Worm (Caenorhabditis elegans): ENCODE measurements around the gene qdpr-1.

The qdpr-1 gene

DNA sequence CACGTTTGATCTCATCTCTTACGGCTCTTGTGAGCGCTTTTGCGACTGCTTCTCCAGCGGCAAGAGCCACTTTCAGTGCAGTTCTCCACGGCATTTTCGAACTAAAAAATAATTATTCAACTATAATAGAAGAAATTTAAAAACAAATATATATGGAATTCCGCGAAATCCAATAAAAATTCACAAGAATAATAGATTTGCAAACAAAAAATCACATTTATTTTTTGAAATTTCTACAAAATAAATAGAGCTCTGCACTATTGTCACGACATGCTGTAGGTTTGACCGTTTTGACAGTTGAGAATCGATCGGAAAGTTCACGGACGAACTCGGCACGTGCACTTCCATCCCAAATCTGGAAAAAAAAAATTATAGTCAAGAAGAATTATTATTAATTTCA, 41.9 kb downstream of the qdpr-1 start, which contains the start of gene F45G2.8:
Gene F45G2.8, minus strand, starts transcription at position 101 of the 400 bp plus-strand sequence.
- TF ChIP-seq drap-1 (GFP tag; optimal IDR thresholded peaks at IDR 0.05) (no peak), mls-2 (tag; optimal IDR thresholded peaks at IDR 0.05) (no peak), zip-8 (tag; optimal IDR thresholded peaks at IDR 0.05) (no peak), nhr-2 (tag; optimal IDR thresholded peaks at IDR 0.05) (no peak), sem-2 (GFP tag; optimal IDR thresholded peaks at IDR 0.05) (no peak), mab-5 (tag; optimal IDR thresholded peaks at IDR 0.05) (no peak), sptf-1 (tag; optimal IDR thresholded peaks at IDR 0.05) (no peak), blmp-1 (tag; optimal IDR thresholded peaks at IDR 0.05) (no peak), cnd-1 (tag; optimal IDR thresholded peaks at IDR 0.05) (no peak), ceh-83 (GFP tag; optimal IDR thresholded peaks at IDR 0.05) (no peak), mep-1 (tag; optimal IDR thresholded peaks at IDR 0.05) (no peak)

DNA sequence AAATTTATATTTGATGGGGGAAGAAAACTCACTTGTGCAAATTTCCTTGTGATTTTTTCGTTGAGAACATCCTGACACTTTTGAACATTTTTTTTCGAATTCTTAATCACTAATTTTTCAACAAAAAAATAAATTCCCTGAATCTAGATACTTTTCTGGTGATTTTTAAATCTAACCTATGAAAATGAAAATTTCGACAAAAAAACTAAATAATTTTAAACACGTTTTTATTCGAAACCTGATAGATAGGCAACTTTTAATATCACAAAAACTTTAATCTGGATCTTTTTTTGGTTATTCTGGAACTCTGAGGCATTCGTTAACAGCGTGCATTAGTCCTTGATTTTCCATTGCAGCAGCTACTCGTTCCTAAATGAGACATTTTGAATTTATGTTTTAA, 43.1 kb downstream of the qdpr-1 start, which contains the start of gene F45G2.9:
Gene F45G2.9, minus strand, starts transcription at position 101 of the 400 bp plus-strand sequence.
- no peak for TF ChIP-seq unc-120 (tag; optimal IDR thresholded peaks at IDR 0.05; ENCODE audit: poor library complexity, severe bottlenecking)
- TF ChIP-seq sptf-1 (tag; optimal IDR thresholded peaks at IDR 0.05): no peak
- no peak for TF ChIP-seq unc-62 (GFP tag; optimal IDR thresholded peaks at IDR 0.05)
- no peak for TF ChIP-seq cnd-1 (tag; optimal IDR thresholded peaks at IDR 0.05)
- TF ChIP-seq ceh-83 (GFP tag; optimal IDR thresholded peaks at IDR 0.05): no peak
- no peak for TF ChIP-seq nhr-12 (tag; optimal IDR thresholded peaks at IDR 0.05)
- TF ChIP-seq lsy-2 (tag; optimal IDR thresholded peaks at IDR 0.05): no peak
- no peak for TF ChIP-seq pha-4 (tag; optimal IDR thresholded peaks at IDR 0.05)
- no peak for TF ChIP-seq nhr-76 (tag; optimal IDR thresholded peaks at IDR 0.05)
- no peak for TF ChIP-seq bed-3 (GFP tag; optimal IDR thresholded peaks at IDR 0.05)
- TF ChIP-seq ham-2 (GFP tag; optimal IDR thresholded peaks at IDR 0.05): no peak
- no peak for TF ChIP-seq hlh-1 (tag; optimal IDR thresholded peaks at IDR 0.05)
- TF ChIP-seq zip-8 (tag; optimal IDR thresholded peaks at IDR 0.05): no peak
- no peak for TF ChIP-seq tbx-8 (GFP tag; optimal IDR thresholded peaks at IDR 0.05)
- no peak for TF ChIP-seq nhr-28 (tag; optimal IDR thresholded peaks at IDR 0.05)
- no peak for TF ChIP-seq unc-39 (tag; optimal IDR thresholded peaks at IDR 0.05)
- no peak for TF ChIP-seq lin-13 (tag; optimal IDR thresholded peaks at IDR 0.05)
- no peak for TF ChIP-seq ceh-43 (GFP tag; optimal IDR thresholded peaks at IDR 0.05)
- no peak for TF ChIP-seq snpc-4 (tag; optimal IDR thresholded peaks at IDR 0.05)
- TF ChIP-seq nhr-2 (tag; optimal IDR thresholded peaks at IDR 0.05): no peak

DNA sequence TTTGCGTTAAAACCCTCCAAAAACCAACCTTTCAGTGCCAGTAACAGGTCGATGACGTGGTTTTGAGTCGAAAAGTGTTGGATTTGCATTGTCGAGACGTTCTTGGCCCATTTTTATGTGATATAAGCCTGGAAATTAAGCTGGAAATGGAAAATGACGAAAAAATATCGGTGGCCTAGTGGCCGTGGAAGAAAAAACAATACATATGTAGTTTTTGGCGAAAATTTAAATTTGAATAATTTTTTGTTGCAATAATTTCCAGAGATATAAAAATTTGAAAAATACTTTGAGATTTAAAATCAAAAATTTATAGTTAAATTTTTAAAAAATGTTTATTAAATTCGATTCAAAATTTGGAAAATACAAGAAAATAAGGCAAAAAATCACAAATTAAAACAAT, 45.7 kb downstream of the qdpr-1 start, which contains the start of gene ciao-2B:
Gene ciao-2B, minus strand, starts transcription at position 130 of the 400 bp plus-strand sequence.
- TF ChIP-seq mab-5 (tag; optimal IDR thresholded peaks at IDR 0.05) (no peak), bed-3 (GFP tag; optimal IDR thresholded peaks at IDR 0.05) (no peak), sptf-1 (tag; optimal IDR thresholded peaks at IDR 0.05) (no peak), blmp-1 (tag; optimal IDR thresholded peaks at IDR 0.05) (no peak), unc-120 (tag; optimal IDR thresholded peaks at IDR 0.05; ENCODE audit: poor library complexity, severe bottlenecking) (no peak), nhr-2 (tag; optimal IDR thresholded peaks at IDR 0.05) (no peak), ceh-83 (GFP tag; optimal IDR thresholded peaks at IDR 0.05) (no peak), lsy-2 (tag; optimal IDR thresholded peaks at IDR 0.05) (no peak), tbx-8 (GFP tag; optimal IDR thresholded peaks at IDR 0.05) (no peak), cnd-1 (tag; optimal IDR thresholded peaks at IDR 0.05) (no peak), nhr-12 (tag; optimal IDR thresholded peaks at IDR 0.05) (no peak), elt-3 (tag; optimal IDR thresholded peaks at IDR 0.05) (no peak), ham-2 (GFP tag; optimal IDR thresholded peaks at IDR 0.05) (no peak), zip-8 (tag; optimal IDR thresholded peaks at IDR 0.05) (no peak), lin-13 (tag; optimal IDR thresholded peaks at IDR 0.05) (no peak), nhr-28 (tag; optimal IDR thresholded peaks at IDR 0.05) (no peak), flh-1 (GFP tag; optimal IDR thresholded peaks at IDR 0.05) (no peak), drap-1 (GFP tag; optimal IDR thresholded peaks at IDR 0.05) (no peak)
